Worm (Caenorhabditis elegans) whole organism, L3 larva: ENCODE results near the gene F19C7.2.

ENCODE experiments used
- ZK546.5 ChIP-seq: sonication (generic microtip); optimal IDR thresholded peaks from 2 replicates; lab custom pipeline; 2017; ENCODE audit warnings: missing biosample characterization, missing genetic modification characterization
- ceh-82 ChIP-seq: fragments of 150-350 bp; optimal IDR thresholded peaks from 2 replicates; lab custom pipeline; 2014; ENCODE audit warnings: missing biosample characterization, missing genetic modification characterization
- egl-27 ChIP-seq: sonication (generic microtip); optimal IDR thresholded peaks from 4 replicates; lab custom pipeline; 2017; ENCODE audit warnings: missing biosample characterization, missing genetic modification reagents, missing genetic modification characterization
- egl-5 ChIP-seq: fragments of 150-350 bp; optimal IDR thresholded peaks from 2 replicates; lab custom pipeline; 2017; ENCODE audit warnings: missing biosample characterization, missing genetic modification reagents, missing genetic modification characterization, inconsistent platforms
- fkh-2 ChIP-seq: fragments of 150-350 bp; optimal IDR thresholded peaks from 2 replicates; lab custom pipeline; 2014; ENCODE audit warnings: missing biosample characterization, missing genetic modification reagents, missing genetic modification characterization
- fos-1 ChIP-seq: fragments of 150-350 bp; optimal IDR thresholded peaks from 2 replicates; lab custom pipeline; 2014; ENCODE audit warnings: missing biosample characterization, missing genetic modification characterization
- hmg-11 ChIP-seq: sonication (generic microtip); optimal IDR thresholded peaks from 2 replicates; lab custom pipeline; 2016; ENCODE audit warnings: missing genetic modification characterization, missing compliant biosample characterization
- lin-15B ChIP-seq: fragments of 150-350 bp; optimal IDR thresholded peaks from 2 replicates; lab custom pipeline; 2014; ENCODE audit warnings: missing biosample characterization, missing genetic modification characterization
- lin-39 ChIP-seq: fragments of 150-350 bp; optimal IDR thresholded peaks from 2 replicates; lab custom pipeline; 2018; ENCODE audit warnings: missing biosample characterization, missing genetic modification reagents, missing genetic modification characterization
- mml-1 ChIP-seq: fragments of 150-350 bp; sonication (generic microtip); optimal IDR thresholded peaks from 3 replicates; lab custom pipeline; 2014; ENCODE audit warnings: missing biosample characterization, missing genetic modification characterization
- nhr-12 ChIP-seq: fragments of 150-350 bp; optimal IDR thresholded peaks from 2 replicates; lab custom pipeline; 2014; ENCODE audit warnings: missing biosample characterization, missing genetic modification characterization
- nhr-67 ChIP-seq: fragments of 150-350 bp; optimal IDR thresholded peaks from 2 replicates; lab custom pipeline; 2014; ENCODE audit warnings: missing biosample characterization, missing genetic modification characterization
- nhr-76 ChIP-seq: fragments of 150-350 bp; sonication (generic microtip); optimal IDR thresholded peaks from 5 replicates; lab custom pipeline; 2014; ENCODE audit warnings: missing biosample characterization, missing genetic modification characterization
- nhr-77 ChIP-seq: fragments of 150-350 bp; optimal IDR thresholded peaks from 2 replicates; lab custom pipeline; 2014; ENCODE audit warnings: missing biosample characterization, missing genetic modification characterization
- pqm-1 ChIP-seq: fragments of 150-350 bp; optimal IDR thresholded peaks from 2 replicates; lab custom pipeline; 2017; ENCODE audit warnings: missing biosample characterization, missing genetic modification characterization, inconsistent platforms
- tbx-2 ChIP-seq: sonication (generic microtip); optimal IDR thresholded peaks from 2 replicates; lab custom pipeline; 2016; ENCODE audit warnings: mild to moderate bottlenecking, missing genetic modification characterization, missing compliant biosample characterization
- zag-1 ChIP-seq: fragments of 150-350 bp; optimal IDR thresholded peaks from 2 replicates; lab custom pipeline; 2014; ENCODE audit warnings: missing biosample characterization, missing genetic modification characterization
- ztf-11 ChIP-seq: fragments of 150-350 bp; optimal IDR thresholded peaks from 2 replicates; lab custom pipeline; 2014; ENCODE audit warnings: missing biosample characterization, missing genetic modification characterization

The F19C7.2 gene

ce11 chrIV:4650624-4651094 lies 50.9 kb downstream of the F19C7.2 start, which contains the start of gene ubc-9 (continued):
- TF ChIP-seq nhr-76 (tag; lab: Kevin White, UChicago) = no peak
- TF ChIP-seq ZK546.5 (tag; lab: Kevin White, UChicago) = no peak
- peak; percentile 72 for TF ChIP-seq hmg-11
- no peak for TF ChIP-seq pqm-1 (tag; lab: Kevin White, UChicago)
- peak; percentile 65 for TF ChIP-seq lin-39 (tag; lab: Kevin White, UChicago)
- TF ChIP-seq lin-15B = peak; percentile 73
- TF ChIP-seq mml-1 = no peak
- TF ChIP-seq tbx-2 (tag; lab: Kevin White, UChicago) = no peak
- peak; percentile 40 for TF ChIP-seq egl-5 (tag; lab: Kevin White, UChicago)
- TF ChIP-seq ztf-11 (tag; lab: Kevin White, UChicago) = no peak
- TF ChIP-seq fkh-2 (tag; lab: Kevin White, UChicago) = no peak
- no peak for TF ChIP-seq nhr-67 (tag; lab: Kevin White, UChicago)
- TF ChIP-seq nhr-12 = no peak
- no peak for TF ChIP-seq nhr-77 (tag; lab: Kevin White, UChicago)
- TF ChIP-seq zag-1 (tag; lab: Kevin White, UChicago) = no peak
- TF ChIP-seq egl-27 (tag; lab: Kevin White, UChicago) = no peak
- no peak for TF ChIP-seq fos-1 (tag; lab: Kevin White, UChicago)
- no peak for TF ChIP-seq ceh-82 (tag; lab: Kevin White, UChicago)
